Fruit fly (Drosophila melanogaster) whole organism, embryonic: ENCODE results near the gene CG15914.

Experiments
- BtbVII ChIP-seq: fragments of 200-800 bp; sonication (Bioruptor generic); optimal IDR thresholded peaks from 3 replicates; lab custom pipeline; 2017; ENCODE audit warnings: missing biosample characterization, mild to moderate bottlenecking, missing genetic modification characterization
- CG10366 ChIP-seq: fragments of 200-800 bp; sonication (Bioruptor generic); IDR thresholded peaks from 2 replicates; pipeline ENCODE4 v1.3.6; 2022; ENCODE audit warnings: missing biosample characterization, missing genetic modification characterization
- CG10431 ChIP-seq: fragments of 200-800 bp; sonication (Bioruptor generic); optimal IDR thresholded peaks from 3 replicates; lab custom pipeline; 2018; ENCODE audit warnings: missing biosample characterization, mild to moderate bottlenecking, missing genetic modification characterization
- CG13296 ChIP-seq: fragments of 200-800 bp; sonication (Bioruptor generic); optimal IDR thresholded peaks from 3 replicates; lab custom pipeline; 2018; ENCODE audit warnings: missing biosample characterization, mild to moderate bottlenecking, missing genetic modification characterization
- CG13894 ChIP-seq: fragments of 200-800 bp; sonication (Bioruptor generic); optimal IDR thresholded peaks from 3 replicates; lab custom pipeline; 2018; ENCODE audit warnings: missing biosample characterization, mild to moderate bottlenecking, missing genetic modification characterization, moderate library complexity
- CG14965 ChIP-seq: fragments of 200-800 bp; sonication (Bioruptor generic); optimal IDR thresholded peaks from 2 replicates; lab custom pipeline; 2016; ENCODE audit warnings: missing biosample characterization, missing genetic modification characterization, borderline replicate concordance
- CG2120 ChIP-seq: fragments of 200-800 bp; sonication (Bioruptor generic); optimal IDR thresholded peaks from 3 replicates; lab custom pipeline; 2016; ENCODE audit warnings: missing biosample characterization, missing genetic modification characterization
- CG2712 ChIP-seq: fragments of 200-800 bp; optimal IDR thresholded peaks from 3 replicates; lab custom pipeline; 2019; ENCODE audit warnings: missing biosample characterization, mild to moderate bottlenecking, missing genetic modification characterization, moderate library complexity
- CG30020 ChIP-seq: fragments of 200-800 bp; optimal IDR thresholded peaks from 2 replicates; lab custom pipeline; 2019; ENCODE audit warnings: missing biosample characterization, mild to moderate bottlenecking, missing genetic modification characterization, moderate library complexity
- CG6854 ChIP-seq: fragments of 200-800 bp; sonication (Bioruptor generic); optimal IDR thresholded peaks from 3 replicates; lab custom pipeline; 2017; ENCODE audit warnings: missing biosample characterization, mild to moderate bottlenecking, missing genetic modification characterization
- CG7839 ChIP-seq: fragments of 200-800 bp; sonication (Bioruptor generic); optimal IDR thresholded peaks from 3 replicates; lab custom pipeline; 2018; ENCODE audit warnings: missing biosample characterization, mild to moderate bottlenecking, missing genetic modification characterization, moderate library complexity
- CG8290 ChIP-seq, 3 experiments: fragments of 200-800 bp; sonication (Bioruptor generic); optimal IDR thresholded peaks; 2 replicates each; lab custom pipeline; 2016 to 2019; ENCODE audit warnings: missing biosample characterization in 3 of 3, missing genetic modification characterization in 3 of 3, mild to moderate bottlenecking in 2 of 3, moderate library complexity in 1 of 3
- CG9609 ChIP-seq: fragments of 200-800 bp; sonication (Bioruptor generic); optimal IDR thresholded peaks from 3 replicates; lab custom pipeline; 2016; ENCODE audit warnings: missing biosample characterization, missing genetic modification characterization
- Dbx ChIP-seq: fragments of 200-800 bp; sonication (Bioruptor generic); IDR thresholded peaks from 3 replicates; pipeline ENCODE4 v1.3.6; 2022; ENCODE audit warnings: missing biosample characterization, missing genetic modification characterization
- Dip3 ChIP-seq: fragments of 200-800 bp; sonication (Bioruptor generic); optimal IDR thresholded peaks from 3 replicates; lab custom pipeline; 2016; ENCODE audit warnings: missing biosample characterization, missing genetic modification characterization
- Ets65A ChIP-seq: fragments of 200-800 bp; sonication (Bioruptor generic); peaks from one replicate; lab custom pipeline; 2016; ENCODE audit warnings: missing biosample characterization, missing genetic modification characterization
- HLH3B ChIP-seq: fragments of 200-800 bp; sonication (Bioruptor generic); IDR thresholded peaks from 2 replicates; pipeline ENCODE4 v1.3.6; 2022; ENCODE audit warnings: missing biosample characterization, missing genetic modification characterization
- HLH4C ChIP-seq: fragments of 200-800 bp; sonication (Bioruptor generic); IDR thresholded peaks from 3 replicates; pipeline ENCODE4 v1.3.6; 2022; ENCODE audit warnings: missing biosample characterization, missing genetic modification characterization; ENCODE audit not compliant: partially characterized antibody
- Hsf ChIP-seq: fragments of 200-800 bp; sonication (Bioruptor generic); optimal IDR thresholded peaks from 3 replicates; lab custom pipeline; 2016; ENCODE audit warnings: missing biosample characterization, missing genetic modification characterization
- Kr ChIP-seq: fragments of 200-800 bp; sonication (Bioruptor generic); optimal IDR thresholded peaks from 2 replicates; lab custom pipeline; 2017; ENCODE audit warnings: missing biosample characterization, mild to moderate bottlenecking, missing genetic modification characterization
- Lhr ChIP-seq: fragments of 200-800 bp; sonication (Bioruptor generic); optimal IDR thresholded peaks from 3 replicates; lab custom pipeline; 2017; ENCODE audit warnings: mild to moderate bottlenecking, missing biosample characterization, missing genetic modification reagents, missing genetic modification characterization
- Lim3 ChIP-seq: fragments of 200-800 bp; sonication (Bioruptor generic); IDR thresholded peaks from 2 replicates; pipeline ENCODE4 v1.3.6; 2022; ENCODE audit warnings: missing biosample characterization, missing genetic modification characterization
- Mrtf ChIP-seq: fragments of 200-800 bp; sonication (Bioruptor generic); IDR thresholded peaks from 3 replicates; pipeline ENCODE4 v1.3.6; 2022; ENCODE audit warnings: missing biosample characterization, missing genetic modification characterization
- NC2β ChIP-seq: fragments of 200-800 bp; sonication (Bioruptor generic); optimal IDR thresholded peaks from 2 replicates; lab custom pipeline; 2016; ENCODE audit warnings: missing biosample characterization, missing genetic modification characterization
- Neu2 ChIP-seq: fragments of 200-800 bp; sonication (Bioruptor generic); optimal IDR thresholded peaks from 3 replicates; lab custom pipeline; 2016; ENCODE audit warnings: missing biosample characterization, missing genetic modification characterization, borderline replicate concordance
- Ssrp ChIP-seq: fragments of 200-800 bp; sonication (Bioruptor generic); optimal IDR thresholded peaks from 2 replicates; lab custom pipeline; 2018; ENCODE audit warnings: missing biosample characterization, mild to moderate bottlenecking, missing genetic modification characterization, moderate library complexity
- Stat92E ChIP-seq, 3 experiments: fragments of >200 bp in 2 of 3; fragments of 200-800 bp in 1 of 3; sonication (Bioruptor generic) in 1 of 3; optimal IDR thresholded peaks; 2 replicates each; lab custom pipeline; 2017 to 2019; ENCODE audit warnings: missing biosample characterization in 3 of 3, missing genetic modification characterization in 3 of 3, mild to moderate bottlenecking in 1 of 3, moderate library complexity in 1 of 3
- dpn ChIP-seq, 2 experiments: fragments of 200-800 bp; sonication (Bioruptor generic); optimal IDR thresholded peaks; 3 replicates each; lab custom pipeline; 2016; ENCODE audit warnings: missing biosample characterization in 2 of 2, missing genetic modification characterization in 2 of 2
- ewg ChIP-seq: fragments of 200-800 bp; sonication (Bioruptor generic); optimal IDR thresholded peaks from 3 replicates; lab custom pipeline; 2017; ENCODE audit warnings: mild to moderate bottlenecking, missing biosample characterization, missing genetic modification reagents, missing genetic modification characterization
- ftz-f1 ChIP-seq: fragments of 200-800 bp; sonication (Bioruptor generic); optimal IDR thresholded peaks from 2 replicates; lab custom pipeline; 2016; ENCODE audit warnings: missing biosample characterization, missing genetic modification characterization
- grau ChIP-seq: fragments of 200-800 bp; optimal IDR thresholded peaks from 3 replicates; lab custom pipeline; 2019; ENCODE audit warnings: missing biosample characterization, mild to moderate bottlenecking, missing genetic modification characterization, moderate library complexity
- h ChIP-seq: fragments of >200 bp; optimal IDR thresholded peaks from 2 replicates; lab custom pipeline; 2017
- hth ChIP-seq: fragments of >200 bp; optimal IDR thresholded peaks from 2 replicates; lab custom pipeline; 2017; ENCODE audit warnings: inconsistent platforms
- prd ChIP-seq, 3 experiments: fragments of >200 bp in 2 of 3; fragments of 200-800 bp in 1 of 3; sonication (Bioruptor generic) in 1 of 3; optimal IDR thresholded peaks in 2 of 3; IDR thresholded peaks in 1 of 3; 2 replicates in 2 of 3; 3 replicates in 1 of 3; pipeline versions ENCODE4 v1.3.6 to Lab custom; 2017 to 2022; ENCODE audit warnings: missing biosample characterization in 1 of 3, missing genetic modification characterization in 1 of 3
- pros ChIP-seq: fragments of 200-800 bp; sonication (Bioruptor generic); optimal IDR thresholded peaks from 3 replicates; lab custom pipeline; 2019; ENCODE audit warnings: missing biosample characterization, mild to moderate bottlenecking, missing genetic modification characterization, moderate library complexity
- sens ChIP-seq: fragments of 200-800 bp; sonication (Bioruptor generic); peaks from one replicate; lab custom pipeline; 2016; ENCODE audit warnings: missing biosample characterization, missing genetic modification characterization
- sob ChIP-seq: fragments of 200-800 bp; sonication (Bioruptor generic); IDR thresholded peaks from 2 replicates; pipeline ENCODE4 v1.3.6; 2022; ENCODE audit warnings: missing biosample characterization, missing genetic modification characterization
- stwl ChIP-seq: fragments of 200-800 bp; sonication (Bioruptor generic); optimal IDR thresholded peaks from 3 replicates; lab custom pipeline; 2018; ENCODE audit warnings: missing biosample characterization, mild to moderate bottlenecking, missing genetic modification characterization, moderate library complexity
- trh ChIP-seq: fragments of 200-800 bp; sonication (Bioruptor generic); optimal IDR thresholded peaks from 2 replicates; lab custom pipeline; 2016; ENCODE audit warnings: missing biosample characterization, missing genetic modification characterization
- unpg ChIP-seq: fragments of 200-800 bp; sonication (Bioruptor generic); optimal IDR thresholded peaks from 3 replicates; lab custom pipeline; 2018; ENCODE audit warnings: missing biosample characterization, mild to moderate bottlenecking, missing genetic modification characterization, moderate library complexity
- vnd ChIP-seq: fragments of 200-800 bp; sonication (Bioruptor generic); IDR thresholded peaks from 3 replicates; pipeline ENCODE4 v1.3.6; 2022; ENCODE audit warnings: missing biosample characterization, missing genetic modification characterization; ENCODE audit not compliant: partially characterized antibody

The CG15914 gene

dm6 chrX:15805523-15805922 lies 47.7 kb upstream of the CG15914 start (continued):
- TF ChIP-seq HLH4C (GFP tag; lab: Robert Waterston, UW): no peak
- peak; percentile 25; the same call in 1 of the 2 replicates for TF ChIP-seq sob
- TF ChIP-seq BtbVII (GFP tag; lab: Kevin White, UChicago): peak; percentile 17
- no peak for TF ChIP-seq CG2712
- no peak for TF ChIP-seq pros (GFP tag; lab: Kevin White, UChicago)
- TF ChIP-seq CG2120 (GFP tag; lab: Kevin White, UChicago): peak; percentile 7
- no peak for TF ChIP-seq CG14965 (GFP tag; lab: Kevin White, UChicago)
- no peak for TF ChIP-seq HLH3B (GFP tag; lab: Robert Waterston, UW)
- no peak for TF ChIP-seq grau
- no peak for TF ChIP-seq Ssrp
- no peak for TF ChIP-seq CG10366
- TF ChIP-seq hth (lab: Kevin White, UChicago): no peak
- TF ChIP-seq CG7839: no peak
- TF ChIP-seq CG6854: peak; percentile 11
- TF ChIP-seq Lim3: no peak

- peak; percentile 61 for TF ChIP-seq sens (GFP tag; lab: Kevin White, UChicago)
- peak; percentile 52 for TF ChIP-seq Ets65A (GFP tag; lab: Kevin White, UChicago)
- TF ChIP-seq Lhr (GFP tag; lab: Kevin White, UChicago): peak; percentile 6
- TF ChIP-seq CG8290 (GFP tag; optimal IDR thresholded peaks at IDR 0.05; lab: Kevin White, UChicago): peak; percentile 25
- TF ChIP-seq CG8290 (tag; optimal IDR thresholded peaks at IDR 0.05; lab: Kevin White, UChicago): no peak
- TF ChIP-seq unpg: no peak
- TF ChIP-seq Dip3 (GFP tag; lab: Kevin White, UChicago): no peak
- TF ChIP-seq stwl (tag; lab: Kevin White, UChicago): peak; percentile 6
- TF ChIP-seq Mrtf (GFP tag; lab: Robert Waterston, UW): no peak
Observed at dm6 chrX:15807915-15808314, 45.3 kb upstream of the CG15914 start.

- TF ChIP-seq ftz-f1: no peak
- TF ChIP-seq CG13296: no peak
- no peak for TF ChIP-seq ewg (GFP tag; lab: Kevin White, UChicago)
- no peak for TF ChIP-seq h (lab: Kevin White, UChicago)
- TF ChIP-seq Stat92E (GFP tag; optimal IDR thresholded peaks at IDR 0.05; lab: Kevin White, UChicago): no peak
- TF ChIP-seq Kr (GFP tag; lab: Kevin White, UChicago): no peak
- TF ChIP-seq prd (optimal IDR thresholded peaks at IDR 0.05; lab: Kevin White, UChicago): no peak
- TF ChIP-seq prd (GFP tag; IDR thresholded peaks at IDR 0.05; lab: Robert Waterston, UW): no peak
- TF ChIP-seq NC2β: no peak
- TF ChIP-seq dpn (GFP tag; optimal IDR thresholded peaks at IDR 0.05; lab: Kevin White, UChicago): no peak
- no peak for TF ChIP-seq Dbx
- TF ChIP-seq CG10431 (GFP tag; lab: Kevin White, UChicago): no peak
- no peak for TF ChIP-seq CG13894 (tag; lab: Kevin White, UChicago)
- no peak for TF ChIP-seq CG9609 (GFP tag; lab: Kevin White, UChicago)
- TF ChIP-seq trh (GFP tag; lab: Kevin White, UChicago): no peak
- TF ChIP-seq Hsf (GFP tag; lab: Kevin White, UChicago): no peak
- TF ChIP-seq CG30020 (tag; lab: Kevin White, UChicago): no peak
- no peak for TF ChIP-seq vnd (GFP tag; lab: Robert Waterston, UW)
- no peak for TF ChIP-seq Neu2 (GFP tag; lab: Kevin White, UChicago)
Observed at dm6 chrX:15809255-15809654, 44.0 kb upstream of the CG15914 start, which contains the start of gene CG8509. Gene CG8509 (plus strand): TSS chrX:15809555.
